Fruit fly (Drosophila melanogaster) whole organism, prepupa: ENCODE data around the gene CG5445.

Experiments
- Blimp-1 ChIP-seq: fragments of 200-800 bp; sonication (Bioruptor generic); optimal IDR thresholded peaks from 3 replicates; lab custom pipeline; 2017; ENCODE audit warnings: missing biosample characterization, missing genetic modification characterization, mild to moderate bottlenecking, moderate library complexity, missing genetic modification reagents
- CG10669 ChIP-seq: fragments of 200-800 bp; sonication (Bioruptor generic); optimal IDR thresholded peaks from 3 replicates; lab custom pipeline; 2018; ENCODE audit warnings: missing biosample characterization, mild to moderate bottlenecking, missing genetic modification characterization, moderate library complexity
- CG11294 ChIP-seq: fragments of 200-800 bp; sonication (Bioruptor generic); IDR thresholded peaks from 2 replicates; pipeline ENCODE4 v1.3.6; 2022; ENCODE audit warnings: missing biosample characterization, missing genetic modification characterization
- CG11762 ChIP-seq: fragments of 200-800 bp; sonication (Bioruptor generic); optimal IDR thresholded peaks from 3 replicates; lab custom pipeline; 2016; ENCODE audit warnings: missing biosample characterization, missing genetic modification characterization; ENCODE audit not compliant: insufficient read depth
- CG15336 ChIP-seq: fragments of 200-800 bp; sonication (Bioruptor generic); IDR thresholded peaks from 2 replicates; pipeline ENCODE4 v1.3.6; 2022; ENCODE audit warnings: missing biosample characterization, missing genetic modification characterization
- CG1621 ChIP-seq: fragments of 200-800 bp; sonication (Bioruptor generic); optimal IDR thresholded peaks from 3 replicates; lab custom pipeline; 2018; ENCODE audit warnings: missing biosample characterization, mild to moderate bottlenecking, missing genetic modification characterization
- CG3032 ChIP-seq: fragments of 200-800 bp; optimal IDR thresholded peaks from 2 replicates; lab custom pipeline; 2019; ENCODE audit warnings: missing biosample characterization, mild to moderate bottlenecking, missing genetic modification characterization, moderate library complexity
- CG31627 ChIP-seq: fragments of 200-800 bp; sonication (Bioruptor generic); optimal IDR thresholded peaks from 3 replicates; lab custom pipeline; 2016; ENCODE audit warnings: missing biosample characterization, missing genetic modification characterization
- CG34406 ChIP-seq: fragments of 200-800 bp; sonication (Bioruptor generic); optimal IDR thresholded peaks from 3 replicates; lab custom pipeline; 2016; ENCODE audit warnings: missing biosample characterization, missing genetic modification characterization
- CG3919 ChIP-seq: fragments of 200-800 bp; sonication (Bioruptor generic); optimal IDR thresholded peaks from 3 replicates; lab custom pipeline; 2016; ENCODE audit warnings: missing biosample characterization, missing genetic modification characterization
- CG6163 ChIP-seq: fragments of 200-800 bp; sonication (Bioruptor generic); IDR thresholded peaks from 3 replicates; pipeline ENCODE4 v1.3.6; 2022; ENCODE audit warnings: missing biosample characterization, missing genetic modification characterization
- CG6808 ChIP-seq: fragments of 200-800 bp; sonication (Bioruptor generic); optimal IDR thresholded peaks from 3 replicates; lab custom pipeline; 2017; ENCODE audit warnings: missing biosample characterization, missing genetic modification characterization, mild to moderate bottlenecking, moderate library complexity, missing genetic modification reagents
- CG7368 ChIP-seq: fragments of 200-800 bp; sonication (Bioruptor generic); optimal IDR thresholded peaks from 3 replicates; lab custom pipeline; 2016; ENCODE audit warnings: missing biosample characterization, missing genetic modification characterization
- CG9139 ChIP-seq: fragments of 200-800 bp; sonication (Bioruptor generic); optimal IDR thresholded peaks from 3 replicates; lab custom pipeline; 2017; ENCODE audit warnings: missing biosample characterization, mild to moderate bottlenecking, missing genetic modification characterization
- Eip75B ChIP-seq: fragments of 200-800 bp; sonication (Bioruptor generic); optimal IDR thresholded peaks from 3 replicates; lab custom pipeline; 2016; ENCODE audit warnings: missing biosample characterization, missing genetic modification characterization
- Eip78C ChIP-seq: fragments of 200-800 bp; sonication (Bioruptor generic); peaks from one replicate; lab custom pipeline; 2016; ENCODE audit warnings: missing biosample characterization, missing genetic modification characterization
- Eip93F ChIP-seq: fragments of 200-800 bp; sonication (Bioruptor generic); optimal IDR thresholded peaks from 2 replicates; lab custom pipeline; 2016; ENCODE audit warnings: missing biosample characterization, mild to moderate bottlenecking, missing genetic modification characterization
- Ets21C ChIP-seq: fragments of 200-800 bp; sonication (Bioruptor generic); optimal IDR thresholded peaks from 3 replicates; lab custom pipeline; 2016; ENCODE audit warnings: missing biosample characterization, missing genetic modification characterization
- Ets96B ChIP-seq: fragments of 200-800 bp; optimal IDR thresholded peaks from 2 replicates; lab custom pipeline; 2019; ENCODE audit warnings: missing biosample characterization, mild to moderate bottlenecking, missing genetic modification characterization, moderate library complexity
- Gug ChIP-seq: fragments of 200-800 bp; sonication (Bioruptor generic); IDR thresholded peaks from 2 replicates; pipeline ENCODE4 v1.3.6; 2022; ENCODE audit warnings: missing biosample characterization, missing genetic modification characterization
- Hr38 ChIP-seq: sonication (Bioruptor generic); optimal IDR thresholded peaks from 2 replicates; lab custom pipeline; 2016; ENCODE audit warnings: missing biosample characterization, missing genetic modification characterization
- Lpt ChIP-seq: fragments of 200-800 bp; sonication (Bioruptor generic); optimal IDR thresholded peaks from 3 replicates; lab custom pipeline; 2016; ENCODE audit warnings: missing biosample characterization, missing genetic modification characterization
- Met ChIP-seq: fragments of 200-800 bp; sonication (Bioruptor generic); optimal IDR thresholded peaks from 3 replicates; lab custom pipeline; 2016; ENCODE audit warnings: missing biosample characterization, missing genetic modification characterization
- OdsH ChIP-seq: fragments of 200-800 bp; sonication (Bioruptor generic); optimal IDR thresholded peaks from 3 replicates; lab custom pipeline; 2016; ENCODE audit warnings: missing biosample characterization, missing genetic modification characterization
- Sox14 ChIP-seq: fragments of 200-800 bp; sonication (Bioruptor generic); optimal IDR thresholded peaks from 3 replicates; lab custom pipeline; 2016; ENCODE audit warnings: missing biosample characterization, missing genetic modification characterization
- dsx ChIP-seq: fragments of 200-800 bp; optimal IDR thresholded peaks from 3 replicates; lab custom pipeline; 2019; ENCODE audit warnings: missing biosample characterization, mild to moderate bottlenecking, missing genetic modification characterization, moderate library complexity; ENCODE audit not compliant: poor library complexity, severe bottlenecking
- eg ChIP-seq: fragments of 200-800 bp; sonication (Bioruptor generic); IDR thresholded peaks from 3 replicates; pipeline ENCODE4 v1.3.6; 2022; ENCODE audit warnings: missing biosample characterization, missing genetic modification characterization
- fd85E ChIP-seq: fragments of 200-800 bp; sonication (Bioruptor generic); optimal IDR thresholded peaks from 3 replicates; lab custom pipeline; 2016; ENCODE audit warnings: missing biosample characterization, missing genetic modification characterization
- fkh ChIP-seq: fragments of 200-800 bp; sonication (Bioruptor generic); optimal IDR thresholded peaks from 3 replicates; lab custom pipeline; 2017; ENCODE audit warnings: missing biosample characterization, mild to moderate bottlenecking, missing genetic modification characterization, moderate library complexity
- lz ChIP-seq: fragments of 200-800 bp; sonication (Bioruptor generic); optimal IDR thresholded peaks from 3 replicates; lab custom pipeline; 2016; ENCODE audit warnings: missing biosample characterization, missing genetic modification characterization
- net ChIP-seq: fragments of 200-800 bp; sonication (Bioruptor generic); optimal IDR thresholded peaks from 3 replicates; lab custom pipeline; 2016; ENCODE audit warnings: missing biosample characterization, missing genetic modification characterization
- pdm3 ChIP-seq: fragments of 200-800 bp; sonication (Bioruptor generic); optimal IDR thresholded peaks from 3 replicates; lab custom pipeline; 2016; ENCODE audit warnings: missing biosample characterization, missing genetic modification characterization
- salr ChIP-seq, 2 experiments: fragments of 200-800 bp; sonication (Bioruptor generic); optimal IDR thresholded peaks; 3 replicates each; lab custom pipeline; 2016 to 2018; ENCODE audit warnings: missing biosample characterization in 2 of 2, missing genetic modification characterization in 2 of 2, mild to moderate bottlenecking in 1 of 2
- ss ChIP-seq, 2 experiments: fragments of 200-800 bp; sonication (Bioruptor generic); optimal IDR thresholded peaks; 2 replicates in 1 of 2; 3 replicates in 1 of 2; lab custom pipeline; 2017 to 2018; ENCODE audit warnings: mild to moderate bottlenecking in 2 of 2, missing biosample characterization in 2 of 2, missing genetic modification characterization in 2 of 2, moderate library complexity in 1 of 2
- svp ChIP-seq: fragments of 200-800 bp; sonication (Bioruptor generic); peaks from one replicate; lab custom pipeline; 2016; ENCODE audit warnings: missing biosample characterization, missing genetic modification characterization

The CG5445 gene

dm6 chrX:17305544-17305943, 23.2 kb downstream of the CG5445 start:
- no peak for TF ChIP-seq fd85E (GFP tag; lab: Kevin White, UChicago)
- TF ChIP-seq Eip78C (GFP tag; lab: Kevin White, UChicago) = peak; percentile 10
- TF ChIP-seq fkh (GFP tag; lab: Kevin White, UChicago) = peak; percentile 19
- peak; percentile 100 for TF ChIP-seq CG6808 (GFP tag; lab: Kevin White, UChicago)

- TF ChIP-seq eg (GFP tag; lab: Robert Waterston, UW) = no peak
- TF ChIP-seq Blimp-1 (GFP tag; lab: Kevin White, UChicago) = no peak
These were observed 25.9 kb downstream of the CG5445 start for dm6 chrX:17308211-17308610.

dm6 chrX:17313346-17313745, 31.1 kb downstream of the CG5445 start:
- TF ChIP-seq Gug (GFP tag; lab: Robert Waterston, UW) (no peak), CG31627 (GFP tag; lab: Kevin White, UChicago) (no peak), dsx (GFP tag; lab: Kevin White, UChicago) (peak; percentile 65), OdsH (GFP tag; lab: Kevin White, UChicago) (no peak), Eip78C (GFP tag; lab: Kevin White, UChicago) (peak; percentile 26)

- TF ChIP-seq Lpt (no peak), CG3919 (peak; percentile 12), dsx (GFP tag; lab: Kevin White, UChicago) (peak; percentile 31), CG6163 (0 out of 3 replicates have a peak, but pooled peaks have one; percentile 37)
These were observed 31.9 kb downstream of the CG5445 start, which contains the start of gene B-H2 for dm6 chrX:17314213-17314612. TSS of gene B-H2 (plus strand) at chrX:17314581.

dm6 chrX:17315566-17315965, 33.3 kb downstream of the CG5445 start:
- TF ChIP-seq Eip75B (GFP tag; lab: Kevin White, UChicago) (no peak), CG11762 (no peak), CG6163 (no peak), pdm3 (GFP tag; lab: Kevin White, UChicago) (no peak), Met (GFP tag; lab: Kevin White, UChicago) (no peak), CG10669 (GFP tag; lab: Kevin White, UChicago) (no peak), CG9139 (GFP tag; lab: Kevin White, UChicago) (no peak), CG3032 (tag; lab: Kevin White, UChicago) (no peak), Eip93F (GFP tag; lab: Kevin White, UChicago) (no peak), CG31627 (GFP tag; lab: Kevin White, UChicago) (no peak), CG34406 (GFP tag; lab: Kevin White, UChicago) (no peak), salr (GFP tag; optimal IDR thresholded peaks at IDR 0.05; lab: Kevin White, UChicago) (no peak), Eip78C (GFP tag; lab: Kevin White, UChicago) (no peak), Hr38 (GFP tag; lab: Kevin White, UChicago) (no peak), svp (GFP tag; lab: Kevin White, UChicago) (no peak), Sox14 (GFP tag; lab: Kevin White, UChicago) (no peak), Ets96B (tag; lab: Kevin White, UChicago) (no peak)

- TF ChIP-seq CG11762 (no peak), CG7368 (GFP tag; lab: Kevin White, UChicago) (no peak), CG31627 (GFP tag; lab: Kevin White, UChicago) (no peak), pdm3 (GFP tag; lab: Kevin White, UChicago) (no peak), Sox14 (GFP tag; lab: Kevin White, UChicago) (no peak), net (no peak), Gug (GFP tag; lab: Robert Waterston, UW) (no peak), lz (GFP tag; lab: Kevin White, UChicago) (no peak), Ets21C (GFP tag; lab: Kevin White, UChicago) (no peak), CG6163 (no peak), CG15336 (no peak), Lpt (no peak), ss (GFP tag; optimal IDR thresholded peaks at IDR 0.05; lab: Kevin White, UChicago) (no peak), CG11294 (GFP tag; lab: Robert Waterston, UW) (no peak), CG1621 (tag; lab: Kevin White, UChicago) (no peak)
These were observed 34.5 kb downstream of the CG5445 start for dm6 chrX:17316723-17317262.
